Worm (Caenorhabditis elegans) whole organism, early embryonic: Measurements from ENCODE around the gene F23A7.3.
"Not testable (repeated sequence)": the region's sequence is repeated elsewhere in the genome, so short reads cannot be mapped to it uniquely, and the experiment has no call there.

Source experiments
- B0310.2 ChIP-seq: sonication (generic microtip); optimal IDR thresholded peaks from 2 replicates; lab custom pipeline; 2016; ENCODE audit warnings: mild to moderate bottlenecking, missing genetic modification characterization, missing compliant biosample characterization
- F13C5.2 ChIP-seq: sonication (generic microtip); optimal IDR thresholded peaks from 2 replicates; lab custom pipeline; 2017; ENCODE audit warnings: mild to moderate bottlenecking, missing genetic modification characterization, inconsistent platforms, missing compliant biosample characterization
- aly-1 ChIP-seq: sonication (generic microtip); optimal IDR thresholded peaks from 2 replicates; lab custom pipeline; 2016; ENCODE audit warnings: missing genetic modification characterization, missing compliant biosample characterization
- ama-1 ChIP-seq: fragments of 150-350 bp; optimal IDR thresholded peaks from 2 replicates; lab custom pipeline; 2014
- ceh-13 ChIP-seq: fragments of 200-800 bp; sonication (Bioruptor generic); optimal IDR thresholded peaks from 2 replicates; lab custom pipeline; 2018; ENCODE audit warnings: mild to moderate bottlenecking, missing genetic modification characterization, missing compliant biosample characterization
- ceh-36 ChIP-seq: sonication (generic microtip); optimal IDR thresholded peaks from 2 replicates; lab custom pipeline; 2016; ENCODE audit warnings: missing genetic modification characterization, inconsistent platforms, missing compliant biosample characterization
- ets-7 ChIP-seq: sonication (generic microtip); optimal IDR thresholded peaks from 2 replicates; lab custom pipeline; 2016; ENCODE audit warnings: missing genotype, missing genetic modification characterization, missing compliant biosample characterization
- flt-1 ChIP-seq: fragments of 200-800 bp; sonication (Bioruptor generic); IDR thresholded peaks from 2 replicates; pipeline ENCODE4 v1.3.6; 2022; ENCODE audit warnings: missing genetic modification characterization, missing compliant biosample characterization
- hmbx-1 ChIP-seq: sonication (generic microtip); optimal IDR thresholded peaks from 2 replicates; lab custom pipeline; 2016; ENCODE audit warnings: mild to moderate bottlenecking, missing genetic modification characterization, missing compliant biosample characterization
- hmg-4 ChIP-seq: fragments of 200-800 bp; sonication (Bioruptor generic); optimal IDR thresholded peaks from 2 replicates; lab custom pipeline; 2018; ENCODE audit warnings: mild to moderate bottlenecking, missing genetic modification characterization, missing compliant biosample characterization
- hnd-1 ChIP-seq: sonication (generic microtip); optimal IDR thresholded peaks from 2 replicates; lab custom pipeline; 2016; ENCODE audit warnings: missing genetic modification characterization, missing compliant biosample characterization
- pes-1 ChIP-seq: fragments of 200-800 bp; sonication (Bioruptor generic); IDR thresholded peaks from 2 replicates; pipeline ENCODE4 v1.3.6; 2022; ENCODE audit warnings: missing genetic modification reagents, missing genetic modification characterization, missing compliant biosample characterization
- scrt-1 ChIP-seq: fragments of 200-800 bp; sonication (Bioruptor generic); IDR thresholded peaks from 2 replicates; pipeline ENCODE4 v1.3.6; 2022; ENCODE audit warnings: missing genetic modification characterization, missing compliant biosample characterization
- sea-1 ChIP-seq: fragments of 200-800 bp; sonication (Bioruptor generic); conservative IDR thresholded peaks from 2 replicates; pipeline ENCODE4 v1.3.6; 2022; ENCODE audit warnings: missing genetic modification characterization, missing compliant biosample characterization
- tbx-11 ChIP-seq: fragments of 200-800 bp; sonication (Bioruptor generic); IDR thresholded peaks from 2 replicates; pipeline ENCODE4 v1.3.6; 2022; ENCODE audit warnings: missing genetic modification characterization, missing compliant biosample characterization
- tbx-37 ChIP-seq: fragments of 200-800 bp; sonication (Bioruptor generic); conservative IDR thresholded peaks from 2 replicates; pipeline ENCODE4 v1.3.6; 2022; ENCODE audit warnings: missing genetic modification reagents, missing genetic modification characterization, missing compliant biosample characterization
- tra-4 ChIP-seq: sonication (generic microtip); optimal IDR thresholded peaks from 2 replicates; lab custom pipeline; 2017; ENCODE audit warnings: missing genetic modification characterization, missing compliant biosample characterization

The F23A7.3 gene

ce11 chrX:16219710-16220109 is at the start of gene F23A7.3:
F23A7.3 (plus strand) TSS chrX:16220010.
- not testable (repeated sequence) for TF ChIP-seq tbx-11; hmbx-1 (tag; lab: Kevin White, UChicago); pes-1 (GFP tag; lab: Robert Waterston, UW)

DNA sequence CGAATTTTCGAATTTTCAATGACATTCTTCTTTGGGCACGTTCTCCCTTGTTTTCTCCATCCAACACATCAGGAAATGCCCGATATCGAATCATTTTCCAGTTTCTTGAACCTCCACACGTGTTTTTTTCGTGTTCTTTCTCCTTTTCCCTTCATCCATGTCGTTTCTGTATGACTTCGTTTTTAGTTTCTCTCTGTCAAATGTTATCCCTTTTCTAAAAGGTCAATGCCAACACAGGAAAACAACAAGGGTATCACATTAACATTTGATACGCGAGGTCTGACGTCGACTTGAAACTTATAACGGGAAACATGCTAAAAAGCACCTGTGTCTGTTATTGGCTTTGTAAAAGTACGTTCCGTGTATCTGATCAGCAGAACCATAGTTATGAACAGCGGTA is 46.9 kb upstream of the F23A7.3 start:
- TF ChIP-seq ama-1 (no peak), ets-7 (tag; lab: Kevin White, UChicago) (no peak), ceh-36 (tag; lab: Kevin White, UChicago) (no peak), hmbx-1 (tag; lab: Kevin White, UChicago) (no peak), hnd-1 (no peak), scrt-1 (GFP tag; lab: Robert Waterston, UW) (no peak), pes-1 (GFP tag; lab: Robert Waterston, UW) (no peak), hmg-4 (GFP tag; lab: Kevin White, UChicago) (no peak), tra-4 (tag; lab: Kevin White, UChicago) (no peak), tbx-37 (GFP tag; lab: Robert Waterston, UW) (no peak), tbx-11 (no peak), ceh-13 (no peak), aly-1 (tag; lab: Kevin White, UChicago) (no peak), flt-1 (no peak), sea-1 (GFP tag; lab: Robert Waterston, UW) (no peak), F13C5.2 (tag; lab: Kevin White, UChicago) (no peak), B0310.2 (tag; lab: Kevin White, UChicago) (no peak)

ce11 chrX:16184069-16184468 is 35.7 kb upstream of the F23A7.3 start, which contains the start of gene nlp-67:
nlp-67 (plus strand) TSS chrX:16184369.
- TF ChIP-seq scrt-1 (GFP tag; lab: Robert Waterston, UW) (no peak), ets-7 (tag; lab: Kevin White, UChicago) (no peak), B0310.2 (tag; lab: Kevin White, UChicago) (no peak), tbx-11 (no peak), tbx-37 (GFP tag; lab: Robert Waterston, UW) (no peak), ceh-36 (tag; lab: Kevin White, UChicago) (no peak), hmg-4 (GFP tag; lab: Kevin White, UChicago) (no peak), ceh-13 (no peak), sea-1 (GFP tag; lab: Robert Waterston, UW) (no peak), hnd-1 (no peak), ama-1 (no peak), F13C5.2 (tag; lab: Kevin White, UChicago) (no peak), aly-1 (tag; lab: Kevin White, UChicago) (no peak), hmbx-1 (tag; lab: Kevin White, UChicago) (no peak), tra-4 (tag; lab: Kevin White, UChicago) (no peak), pes-1 (GFP tag; lab: Robert Waterston, UW) (no peak), flt-1 (no peak)

DNA sequence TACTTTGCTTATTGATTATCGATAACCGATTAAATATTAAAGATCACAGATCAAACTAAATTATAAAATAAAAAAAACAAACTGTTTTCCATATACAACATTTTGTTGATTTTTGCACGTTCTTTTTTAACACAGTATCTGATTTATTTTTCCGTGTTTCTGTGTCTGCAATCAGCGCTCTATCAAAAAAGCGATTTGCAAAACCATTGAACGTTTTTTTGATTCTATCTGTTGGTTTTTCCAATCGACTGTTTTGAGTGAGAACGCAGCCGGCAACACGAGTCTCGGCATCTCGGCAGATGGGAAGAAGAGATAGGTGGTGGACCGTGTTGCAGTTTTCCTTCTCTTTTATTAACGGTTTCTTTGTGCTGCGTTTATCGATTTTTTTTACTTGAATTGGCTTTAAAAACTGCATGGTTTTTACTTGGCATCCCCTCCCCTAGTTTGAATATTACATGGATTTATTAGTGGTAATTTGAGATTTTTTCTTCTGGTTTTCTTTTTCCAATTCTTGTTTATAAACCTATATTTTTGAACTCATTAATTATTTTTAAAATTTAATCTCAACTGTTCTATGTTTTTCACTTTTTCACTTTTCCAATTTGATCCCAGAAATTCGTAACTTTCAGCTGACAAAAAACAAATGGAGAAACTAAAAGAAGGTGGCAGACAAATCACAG is 30.4 kb upstream of the F23A7.3 start, which contains the start of gene slc-25A21:
Gene slc-25A21 (plus strand): TSS at position 630 of the 680 bp plus-strand sequence.
- TF ChIP-seq ama-1, result no peak
- no peak for TF ChIP-seq tbx-37 (GFP tag; lab: Robert Waterston, UW)
- no peak for TF ChIP-seq ets-7 (tag; lab: Kevin White, UChicago)
- no peak for TF ChIP-seq hmbx-1 (tag; lab: Kevin White, UChicago)
- TF ChIP-seq B0310.2 (tag; lab: Kevin White, UChicago), result no peak
- TF ChIP-seq scrt-1 (GFP tag; lab: Robert Waterston, UW), result no peak
- TF ChIP-seq ceh-36 (tag; lab: Kevin White, UChicago), result no peak
- no peak for TF ChIP-seq aly-1 (tag; lab: Kevin White, UChicago)
- no peak for TF ChIP-seq tbx-11
- TF ChIP-seq F13C5.2 (tag; lab: Kevin White, UChicago), result no peak

- TF ChIP-seq aly-1 (tag; lab: Kevin White, UChicago), result no peak
- TF ChIP-seq sea-1 (GFP tag; lab: Robert Waterston, UW), result no peak
- no peak for TF ChIP-seq ceh-13
- TF ChIP-seq tbx-11, result no peak
- TF ChIP-seq hnd-1, result no peak
- TF ChIP-seq B0310.2 (tag; lab: Kevin White, UChicago), result no peak
- TF ChIP-seq F13C5.2 (tag; lab: Kevin White, UChicago), result no peak
- TF ChIP-seq flt-1, result no peak
- no peak for TF ChIP-seq pes-1 (GFP tag; lab: Robert Waterston, UW)
- TF ChIP-seq hmg-4 (GFP tag; lab: Kevin White, UChicago), result no peak
- TF ChIP-seq ceh-36 (tag; lab: Kevin White, UChicago), result no peak
- TF ChIP-seq ets-7 (tag; lab: Kevin White, UChicago), result no peak
- TF ChIP-seq tra-4 (tag; lab: Kevin White, UChicago), result no peak
- TF ChIP-seq tbx-37 (GFP tag; lab: Robert Waterston, UW), result no peak
- TF ChIP-seq hmbx-1 (tag; lab: Kevin White, UChicago), result no peak
- TF ChIP-seq scrt-1 (GFP tag; lab: Robert Waterston, UW), result no peak
- no peak for TF ChIP-seq ama-1
Observed at ce11 chrX:16192574-16192973, 27.2 kb upstream of the F23A7.3 start.

DNA sequence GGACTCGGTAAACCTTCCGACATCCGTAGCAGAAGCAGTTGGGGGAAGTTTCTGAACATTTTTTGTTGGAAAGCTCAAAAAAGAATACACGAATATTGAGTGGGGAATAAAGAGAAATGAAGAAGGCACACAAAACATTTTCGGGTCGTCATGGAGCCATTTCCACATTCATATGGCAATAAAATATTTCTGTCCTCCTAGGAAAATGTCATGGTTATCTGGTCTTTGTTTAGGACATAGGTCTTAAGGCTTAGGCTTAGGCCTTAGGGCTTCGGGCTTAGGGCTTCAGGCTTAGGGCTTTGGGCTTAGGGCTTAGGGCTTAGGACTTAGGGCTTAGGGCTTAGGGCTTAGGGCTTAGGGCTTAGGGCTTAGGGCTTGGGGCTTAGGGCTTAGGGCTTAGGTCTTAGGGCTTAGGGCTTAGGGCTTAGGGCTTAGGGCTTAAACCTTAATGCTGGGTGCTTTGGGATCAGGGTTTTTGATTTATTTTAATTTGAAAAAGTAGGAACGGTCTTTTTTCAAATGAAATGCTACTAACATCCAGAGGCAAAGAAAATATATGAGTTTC is 20.5 kb upstream of the F23A7.3 start, which contains the start of gene R11.3:
Gene R11.3 (minus strand): TSS at position 51 of the 565 bp plus-strand sequence.
- TF ChIP-seq ceh-36 (tag; lab: Kevin White, UChicago) (peak; percentile 93), pes-1 (GFP tag; lab: Robert Waterston, UW) (no peak)

- TF ChIP-seq aly-1 (tag; lab: Kevin White, UChicago) (no peak), hmg-4 (GFP tag; lab: Kevin White, UChicago) (peak; percentile 8)
Observed at ce11 chrX:16202229-16202628, 17.6 kb upstream of the F23A7.3 start.
